Worm (Caenorhabditis elegans) whole organism, young adult: ENCODE data around the gene lgc-48.

ENCODE experiments used
- B0019.2 ChIP-seq: fragments of 200-800 bp; sonication (Bioruptor generic); conservative IDR thresholded peaks from 2 replicates; pipeline ENCODE4 v1.3.6; 2022; ENCODE audit warnings: missing genetic modification reagents, missing genetic modification characterization, missing compliant biosample characterization
- B0035.1 ChIP-seq: sonication (generic microtip); optimal IDR thresholded peaks from 2 replicates; lab custom pipeline; 2016; ENCODE audit warnings: missing genetic modification characterization, mild to moderate bottlenecking, missing compliant biosample characterization, missing genotype, missing genetic modification reagents
- C06A6.2 ChIP-seq: fragments of 200-800 bp; sonication (Bioruptor generic); conservative IDR thresholded peaks from 2 replicates; pipeline ENCODE4 v1.3.6; 2022; ENCODE audit warnings: missing genetic modification characterization, missing compliant biosample characterization
- F33H1.4 ChIP-seq: fragments of 200-800 bp; sonication (Bioruptor generic); IDR thresholded peaks from 2 replicates; pipeline ENCODE4 v1.3.6; 2022; ENCODE audit warnings: missing genetic modification reagents, missing genetic modification characterization, missing compliant biosample characterization
- K12H6.12 ChIP-seq: fragments of 200-800 bp; sonication (Bioruptor generic); optimal IDR thresholded peaks from 2 replicates; lab custom pipeline; 2018; ENCODE audit warnings: mild to moderate bottlenecking, missing genetic modification characterization, missing compliant biosample characterization
- T26A5.8 ChIP-seq: sonication (generic microtip); optimal IDR thresholded peaks from 2 replicates; lab custom pipeline; 2016; ENCODE audit warnings: missing genetic modification characterization, missing compliant biosample characterization
- Y53F4B.3 ChIP-seq: fragments of 200-800 bp; sonication (Bioruptor generic); IDR thresholded peaks from 2 replicates; pipeline ENCODE4 v1.3.6; 2022; ENCODE audit warnings: missing genetic modification reagents, missing genetic modification characterization, missing compliant biosample characterization
- Y56A3A.18 ChIP-seq: fragments of 200-800 bp; sonication (Bioruptor generic); IDR thresholded peaks from 2 replicates; pipeline ENCODE4 v1.3.6; 2022; ENCODE audit warnings: missing genetic modification reagents, missing genetic modification characterization, missing compliant biosample characterization
- ZK185.1 ChIP-seq: sonication (generic microtip); optimal IDR thresholded peaks from 2 replicates; lab custom pipeline; 2016; ENCODE audit warnings: mild to moderate bottlenecking, missing genetic modification characterization, missing compliant biosample characterization; ENCODE audit not compliant: poor library complexity, severe bottlenecking
- aptf-3 ChIP-seq: fragments of 200-800 bp; sonication (Bioruptor generic); IDR thresholded peaks from 2 replicates; pipeline ENCODE4 v1.3.6; 2022; ENCODE audit warnings: missing genetic modification characterization, missing compliant biosample characterization
- attf-5 ChIP-seq: fragments of 200-800 bp; sonication (Bioruptor generic); optimal IDR thresholded peaks from 2 replicates; lab custom pipeline; 2018; ENCODE audit warnings: mild to moderate bottlenecking, missing genetic modification characterization, missing compliant biosample characterization
- bed-1 ChIP-seq: fragments of 200-800 bp; sonication (Bioruptor generic); IDR thresholded peaks from 2 replicates; pipeline ENCODE4 v1.3.6; 2022; ENCODE audit warnings: missing genetic modification reagents, missing genetic modification characterization, missing compliant biosample characterization
- cebp-1 ChIP-seq, 2 experiments: fragments of 200-800 bp in 1 of 2; sonication (Bioruptor generic) in 1 of 2; sonication (generic microtip) in 1 of 2; IDR thresholded peaks in 1 of 2; optimal IDR thresholded peaks in 1 of 2; 2 replicates each; pipeline versions ENCODE4 v1.3.6 to Lab custom; 2017 to 2022; ENCODE audit warnings: missing compliant biosample characterization in 2 of 2, missing genetic modification characterization in 2 of 2, mild to moderate bottlenecking in 1 of 2, missing genetic modification reagents in 1 of 2, moderate library complexity in 1 of 2
- cebp-2 ChIP-seq: fragments of 200-800 bp; sonication (Bioruptor generic); IDR thresholded peaks from 2 replicates; pipeline ENCODE4 v1.3.6; 2022; ENCODE audit warnings: missing genetic modification characterization, missing compliant biosample characterization
- ceh-27 ChIP-seq: fragments of 200-800 bp; sonication (Bioruptor generic); optimal IDR thresholded peaks from 2 replicates; lab custom pipeline; 2018; ENCODE audit warnings: mild to moderate bottlenecking, missing genetic modification characterization, moderate library complexity, missing compliant biosample characterization
- ekl-4 ChIP-seq: fragments of 200-800 bp; sonication (Bioruptor generic); IDR thresholded peaks from 2 replicates; pipeline ENCODE4 v1.3.6; 2022; ENCODE audit warnings: missing genetic modification reagents, missing genetic modification characterization, missing compliant biosample characterization
- fkh-3 ChIP-seq: sonication (generic microtip); optimal IDR thresholded peaks from 2 replicates; lab custom pipeline; 2016; ENCODE audit warnings: mild to moderate bottlenecking, missing genetic modification characterization, missing compliant biosample characterization
- gei-17 ChIP-seq: fragments of 200-800 bp; sonication (Bioruptor generic); optimal IDR thresholded peaks from 2 replicates; lab custom pipeline; 2018; ENCODE audit warnings: mild to moderate bottlenecking, missing genetic modification characterization, missing compliant biosample characterization
- hrde-1 ChIP-seq: sonication (generic microtip); optimal IDR thresholded peaks from 2 replicates; lab custom pipeline; 2016; ENCODE audit warnings: missing genetic modification characterization, mild to moderate bottlenecking, missing compliant biosample characterization, moderate library complexity, missing genotype, missing genetic modification reagents, borderline replicate concordance
- let-526 ChIP-seq: fragments of 200-800 bp; sonication (Bioruptor generic); IDR thresholded peaks from 2 replicates; pipeline ENCODE4 v1.3.6; 2022; ENCODE audit warnings: missing genetic modification reagents, missing genetic modification characterization, missing compliant biosample characterization
- let-607 ChIP-seq, 2 experiments: fragments of 200-800 bp in 1 of 2; sonication (Bioruptor generic) in 1 of 2; sonication (generic microtip) in 1 of 2; optimal IDR thresholded peaks; 2 replicates each; lab custom pipeline; 2016 to 2018; ENCODE audit warnings: mild to moderate bottlenecking in 2 of 2, missing compliant biosample characterization in 2 of 2, missing genetic modification characterization in 2 of 2, moderate library complexity in 2 of 2, missing genotype in 1 of 2
- lin-26 ChIP-seq: fragments of 200-800 bp; sonication (Bioruptor generic); IDR thresholded peaks from 2 replicates; pipeline ENCODE4 v1.3.6; 2022; ENCODE audit warnings: missing genetic modification reagents, missing genetic modification characterization, missing compliant biosample characterization
- lin-40 ChIP-seq: sonication (generic microtip); optimal IDR thresholded peaks from 2 replicates; lab custom pipeline; 2016; ENCODE audit warnings: missing genetic modification characterization, mild to moderate bottlenecking, missing compliant biosample characterization, missing genotype, missing genetic modification reagents
- lir-1 ChIP-seq: fragments of 200-800 bp; sonication (Bioruptor generic); conservative IDR thresholded peaks from 2 replicates; pipeline ENCODE4 v1.3.6; 2022; ENCODE audit warnings: missing genetic modification reagents, missing genetic modification characterization, missing compliant biosample characterization
- madf-10 ChIP-seq: sonication (generic microtip); optimal IDR thresholded peaks from 2 replicates; lab custom pipeline; 2016; ENCODE audit warnings: mild to moderate bottlenecking, missing genetic modification characterization, missing compliant biosample characterization
- madf-8 ChIP-seq: fragments of 200-800 bp; sonication (Bioruptor generic); conservative IDR thresholded peaks from 2 replicates; pipeline ENCODE4 v1.3.6; 2022; ENCODE audit warnings: missing genetic modification reagents, missing genetic modification characterization, missing compliant biosample characterization
- mel-28 ChIP-seq: sonication (generic microtip); optimal IDR thresholded peaks from 2 replicates; lab custom pipeline; 2016; ENCODE audit warnings: borderline replicate concordance, mild to moderate bottlenecking, missing genetic modification characterization, missing compliant biosample characterization
- mxl-1 ChIP-seq: sonication (generic microtip); optimal IDR thresholded peaks from 2 replicates; lab custom pipeline; 2016; ENCODE audit warnings: missing genetic modification characterization, missing compliant biosample characterization
- nfya-2 ChIP-seq: fragments of 200-800 bp; sonication (Bioruptor generic); IDR thresholded peaks from 2 replicates; pipeline ENCODE4 v1.3.6; 2022; ENCODE audit warnings: missing genetic modification reagents, missing genetic modification characterization, missing compliant biosample characterization
- nhr-80 ChIP-seq: sonication (generic microtip); optimal IDR thresholded peaks from 2 replicates; lab custom pipeline; 2016; ENCODE audit warnings: missing genetic modification characterization, missing compliant biosample characterization
- repo-1 ChIP-seq: sonication (generic microtip); optimal IDR thresholded peaks from 2 replicates; lab custom pipeline; 2017; ENCODE audit warnings: mild to moderate bottlenecking, missing genetic modification characterization, missing compliant biosample characterization
- rpc-1 ChIP-seq, 2 experiments: fragments of 150-350 bp in 1 of 2; sonication (generic microtip) in 1 of 2; optimal IDR thresholded peaks; 2 replicates each; lab custom pipeline; 2014 to 2018; ENCODE audit warnings: missing biosample characterization in 1 of 2, missing genetic modification characterization in 1 of 2, missing genetic modification reagents in 1 of 2, missing genotype in 1 of 2
- sdz-38 ChIP-seq: sonication (generic microtip); optimal IDR thresholded peaks from 2 replicates; lab custom pipeline; 2016; ENCODE audit warnings: missing genotype, missing genetic modification characterization, missing compliant biosample characterization
- sea-2 ChIP-seq: fragments of 200-800 bp; sonication (Bioruptor generic); IDR thresholded peaks from 2 replicates; pipeline ENCODE4 v1.3.6; 2022; ENCODE audit warnings: missing genetic modification characterization, missing compliant biosample characterization
- snpc-1.3 ChIP-seq: sonication (generic microtip); optimal IDR thresholded peaks from 2 replicates; lab custom pipeline; 2017; ENCODE audit warnings: missing genetic modification characterization, mild to moderate bottlenecking, missing compliant biosample characterization, antibody characterized with exemption, moderate library complexity, missing genotype, missing genetic modification reagents; ENCODE audit not compliant: insufficient read depth
- tbx-9 ChIP-seq: sonication (generic microtip); optimal IDR thresholded peaks from 2 replicates; lab custom pipeline; 2016; ENCODE audit warnings: borderline replicate concordance, missing genetic modification characterization, inconsistent platforms, missing compliant biosample characterization
- tlf-1 ChIP-seq: fragments of 200-800 bp; sonication (Bioruptor generic); optimal IDR thresholded peaks from 2 replicates; lab custom pipeline; 2018; ENCODE audit warnings: mild to moderate bottlenecking, missing genetic modification characterization, missing compliant biosample characterization
- ztf-18 ChIP-seq: sonication (generic microtip); optimal IDR thresholded peaks from 2 replicates; lab custom pipeline; 2016; ENCODE audit warnings: missing genotype, mild to moderate bottlenecking, missing genetic modification characterization, missing compliant biosample characterization
- ztf-26 ChIP-seq: sonication (generic microtip); optimal IDR thresholded peaks from 2 replicates; lab custom pipeline; 2017; ENCODE audit warnings: missing genetic modification characterization, missing compliant biosample characterization
- ztf-28 ChIP-seq: fragments of 200-800 bp; sonication (Bioruptor generic); IDR thresholded peaks from 2 replicates; pipeline ENCODE4 v1.3.6; 2022; ENCODE audit warnings: missing genetic modification reagents, missing genetic modification characterization, missing compliant biosample characterization

The lgc-48 gene

ce11 chrV:13366488-13366887, 26.4 kb downstream of the lgc-48 start:
- TF ChIP-seq repo-1 (tag; lab: Kevin White, UChicago) (no peak), lin-40 (no peak), B0019.2 (GFP tag; lab: Robert Waterston, UW) (no peak), Y53F4B.3 (GFP tag; lab: Robert Waterston, UW) (no peak), let-607 (tag; optimal IDR thresholded peaks at IDR 0.05; lab: Kevin White, UChicago) (no peak), nfya-2 (no peak), gei-17 (GFP tag; lab: Kevin White, UChicago) (no peak)

ce11 chrV:13367024-13367423, 27.0 kb downstream of the lgc-48 start, which contains the start of gene srx-125:
Gene srx-125, plus strand, starts transcription at chrV:13367324.
- no peak for TF ChIP-seq ztf-18 (tag; lab: Kevin White, UChicago)

- TF ChIP-seq C06A6.2 (GFP tag; lab: Robert Waterston, UW) (0 out of 2 replicates have a peak, but pooled peaks have one; percentile 25), lir-1 (GFP tag; lab: Robert Waterston, UW) (no peak), tlf-1 (GFP tag; lab: Kevin White, UChicago) (peak; percentile 19), nhr-80 (tag; lab: Kevin White, UChicago) (peak; percentile 87), tbx-9 (tag; lab: Kevin White, UChicago) (no peak), madf-8 (no peak), cebp-2 (0 out of 2 replicates have a peak, but pooled peaks have one; percentile 36), ztf-26 (no peak), ZK185.1 (peak; percentile 29)
Observed at ce11 chrV:13369663-13370062, 29.6 kb downstream of the lgc-48 start.

- TF ChIP-seq madf-10 (tag; lab: Kevin White, UChicago) = no peak
- 0 out of 2 replicates have a peak, but pooled peaks have one; percentile 52 for TF ChIP-seq Y56A3A.18
Observed at ce11 chrV:13370265-13370664, 30.2 kb downstream of the lgc-48 start.

- peak; percentile 49 for TF ChIP-seq lin-40
- TF ChIP-seq mel-28 = no peak
- TF ChIP-seq aptf-3 (GFP tag; lab: Robert Waterston, UW) = no peak
- no peak for TF ChIP-seq ztf-28 (GFP tag; lab: Robert Waterston, UW)
- no peak for TF ChIP-seq repo-1 (tag; lab: Kevin White, UChicago)
- TF ChIP-seq rpc-1 (optimal IDR thresholded peaks at IDR 0.05; lab: Kevin White, UChicago) = no peak
- TF ChIP-seq rpc-1 (tag; optimal IDR thresholded peaks at IDR 0.05; lab: Kevin White, UChicago) = no peak
- TF ChIP-seq K12H6.12 (tag; lab: Kevin White, UChicago) = no peak
- no peak for TF ChIP-seq cebp-1 (GFP tag; IDR thresholded peaks at IDR 0.05; lab: Robert Waterston, UW)
- peak; percentile 81 for TF ChIP-seq cebp-1 (tag; optimal IDR thresholded peaks at IDR 0.05; lab: Kevin White, UChicago)
- TF ChIP-seq bed-1 (GFP tag; lab: Robert Waterston, UW) = no peak
- no peak for TF ChIP-seq fkh-3 (tag; lab: Kevin White, UChicago)
- no peak for TF ChIP-seq sea-2
- TF ChIP-seq hrde-1 (tag; lab: Kevin White, UChicago) = no peak
- TF ChIP-seq F33H1.4 = no peak
- TF ChIP-seq ztf-26 = peak; percentile 48
- no peak for TF ChIP-seq T26A5.8 (tag; lab: Kevin White, UChicago)
- no peak for TF ChIP-seq B0019.2 (GFP tag; lab: Robert Waterston, UW)
- TF ChIP-seq B0035.1 (tag; lab: Kevin White, UChicago) = no peak
- no peak for TF ChIP-seq let-526
- no peak for TF ChIP-seq sdz-38 (tag; lab: Kevin White, UChicago)
- TF ChIP-seq ceh-27 (GFP tag; lab: Kevin White, UChicago) = peak; percentile 64
- peak; percentile 21; the same call in 1 of the 2 replicates for TF ChIP-seq lin-26
- TF ChIP-seq snpc-1.3 = no peak
- no peak for TF ChIP-seq madf-8
- TF ChIP-seq attf-5 (GFP tag; lab: Kevin White, UChicago) = no peak
- TF ChIP-seq ekl-4 (GFP tag; lab: Robert Waterston, UW) = no peak
- TF ChIP-seq mxl-1 (tag; lab: Kevin White, UChicago) = no peak
Observed at ce11 chrV:13371336-13371735, 31.3 kb downstream of the lgc-48 start.
